Fruit fly (Drosophila melanogaster) whole organism, embryonic: Measurements from ENCODE around the gene fit.

Experiments used
- Abd-B ChIP-seq: fragments of 200-800 bp; sonication (Bioruptor generic); optimal IDR thresholded peaks from 2 replicates; lab custom pipeline; 2018; ENCODE audit warnings: missing biosample characterization, mild to moderate bottlenecking, missing genetic modification characterization, moderate library complexity
- Ada2b ChIP-seq: fragments of 200-800 bp; sonication (Bioruptor generic); IDR thresholded peaks from 2 replicates; pipeline ENCODE4 v1.3.6; 2022; ENCODE audit warnings: missing biosample characterization, missing genetic modification characterization
- B-H1 ChIP-seq: fragments of 200-800 bp; sonication (Bioruptor generic); IDR thresholded peaks from 3 replicates; pipeline ENCODE4 v1.3.6; 2022; ENCODE audit warnings: missing biosample characterization, missing genetic modification characterization
- Blimp-1 ChIP-seq: fragments of 200-800 bp; sonication (Bioruptor generic); optimal IDR thresholded peaks from 3 replicates; lab custom pipeline; 2018; ENCODE audit warnings: missing biosample characterization, missing genetic modification characterization, mild to moderate bottlenecking, moderate library complexity, missing genetic modification reagents
- CG11247 ChIP-seq: fragments of 200-800 bp; sonication (Bioruptor generic); IDR thresholded peaks from 2 replicates; pipeline ENCODE4 v1.3.6; 2022; ENCODE audit warnings: missing biosample characterization, missing genetic modification characterization
- CG11456 ChIP-seq: fragments of 200-800 bp; sonication (Bioruptor generic); IDR thresholded peaks from 3 replicates; pipeline ENCODE4 v1.3.6; 2022; ENCODE audit warnings: missing biosample characterization, missing genetic modification characterization
- CG12744 ChIP-seq: fragments of 200-800 bp; sonication (Bioruptor generic); optimal IDR thresholded peaks from 2 replicates; lab custom pipeline; 2016; ENCODE audit warnings: missing biosample characterization, missing genetic modification characterization
- CG14050 ChIP-seq: fragments of 200-800 bp; sonication (Bioruptor generic); IDR thresholded peaks from 3 replicates; pipeline ENCODE4 v1.3.6; 2022; ENCODE audit warnings: missing biosample characterization, missing genetic modification characterization
- CG15073 ChIP-seq: fragments of 200-800 bp; sonication (Bioruptor generic); optimal IDR thresholded peaks from 2 replicates; lab custom pipeline; 2016; ENCODE audit warnings: missing biosample characterization, missing genetic modification characterization
- CG15479 ChIP-seq: fragments of 200-800 bp; sonication (Bioruptor generic); optimal IDR thresholded peaks from 3 replicates; lab custom pipeline; 2019; ENCODE audit warnings: missing biosample characterization, mild to moderate bottlenecking, missing genetic modification characterization, moderate library complexity
- CG16813 ChIP-seq: fragments of 200-800 bp; sonication (Bioruptor generic); IDR thresholded peaks from 3 replicates; pipeline ENCODE4 v1.3.6; 2022; ENCODE audit warnings: missing biosample characterization, missing genetic modification characterization; ENCODE audit not compliant: partially characterized antibody
- CG17328 ChIP-seq: fragments of 200-800 bp; sonication (Bioruptor generic); IDR thresholded peaks from 2 replicates; pipeline ENCODE4 v1.3.6; 2022; ENCODE audit warnings: missing biosample characterization, missing genetic modification characterization
- CG17568 ChIP-seq: fragments of 200-800 bp; sonication (Bioruptor generic); optimal IDR thresholded peaks from 2 replicates; lab custom pipeline; 2018; ENCODE audit warnings: missing biosample characterization, mild to moderate bottlenecking, missing genetic modification characterization, moderate library complexity
- CG18262 ChIP-seq: fragments of 200-800 bp; optimal IDR thresholded peaks from 3 replicates; lab custom pipeline; 2019; ENCODE audit warnings: missing biosample characterization, mild to moderate bottlenecking, missing genetic modification characterization, moderate library complexity
- CG18476 ChIP-seq: fragments of 200-800 bp; sonication (Bioruptor generic); optimal IDR thresholded peaks from 2 replicates; lab custom pipeline; 2016; ENCODE audit warnings: missing biosample characterization, mild to moderate bottlenecking, missing genetic modification characterization
- CG2129 ChIP-seq: fragments of 200-800 bp; sonication (Bioruptor generic); IDR thresholded peaks from 2 replicates; pipeline ENCODE4 v1.3.6; 2022; ENCODE audit warnings: missing biosample characterization, missing genetic modification characterization; ENCODE audit not compliant: partially characterized antibody
- CG2202 ChIP-seq: fragments of 200-800 bp; sonication (Bioruptor generic); optimal IDR thresholded peaks from 2 replicates; lab custom pipeline; 2018; ENCODE audit warnings: missing biosample characterization, mild to moderate bottlenecking, missing genetic modification characterization
- CG30431 ChIP-seq: fragments of 200-800 bp; sonication (Bioruptor generic); optimal IDR thresholded peaks from 2 replicates; lab custom pipeline; 2017; ENCODE audit warnings: missing biosample characterization, missing genetic modification characterization
- CG31224 ChIP-seq: fragments of 200-800 bp; sonication (Bioruptor generic); IDR thresholded peaks from 2 replicates; pipeline ENCODE4 v1.3.6; 2022; ENCODE audit warnings: missing biosample characterization, missing genetic modification characterization
- CG33213 ChIP-seq: fragments of 200-800 bp; sonication (Bioruptor generic); optimal IDR thresholded peaks from 3 replicates; lab custom pipeline; 2016; ENCODE audit warnings: missing biosample characterization, missing genetic modification characterization
- CG4282 ChIP-seq: fragments of 200-800 bp; sonication (Bioruptor generic); optimal IDR thresholded peaks from 2 replicates; lab custom pipeline; 2016; ENCODE audit warnings: missing biosample characterization, missing genetic modification characterization
- CG4424 ChIP-seq: fragments of 200-800 bp; sonication (Bioruptor generic); optimal IDR thresholded peaks from 3 replicates; lab custom pipeline; 2016; ENCODE audit warnings: missing biosample characterization, missing genetic modification characterization
- CG7357 ChIP-seq: fragments of 200-800 bp; sonication (Bioruptor generic); IDR thresholded peaks from 3 replicates; pipeline ENCODE4 v1.3.6; 2022; ENCODE audit warnings: missing biosample characterization, missing genetic modification characterization
- CG7928 ChIP-seq: fragments of 200-800 bp; sonication (Bioruptor generic); optimal IDR thresholded peaks from 2 replicates; lab custom pipeline; 2017; ENCODE audit warnings: missing biosample characterization, mild to moderate bottlenecking, missing genetic modification characterization
- CkIIα-i1 ChIP-seq: fragments of 200-800 bp; sonication (Bioruptor generic); IDR thresholded peaks from 2 replicates; pipeline ENCODE4 v1.3.6; 2022; ENCODE audit warnings: missing biosample characterization, missing genetic modification characterization
- Deaf1 ChIP-seq: fragments of 200-800 bp; optimal IDR thresholded peaks from 3 replicates; lab custom pipeline; 2019; ENCODE audit warnings: missing biosample characterization, mild to moderate bottlenecking, missing genetic modification characterization, moderate library complexity
- Kr ChIP-seq: fragments of 200-800 bp; sonication (Bioruptor generic); optimal IDR thresholded peaks from 2 replicates; lab custom pipeline; 2017; ENCODE audit warnings: missing biosample characterization, mild to moderate bottlenecking, missing genetic modification characterization
- MBD-R2 ChIP-seq: fragments of 200-800 bp; sonication (Bioruptor generic); IDR thresholded peaks from 2 replicates; pipeline ENCODE4 v1.3.6; 2022; ENCODE audit warnings: missing biosample characterization, missing genetic modification characterization
- Mad ChIP-seq: fragments of 200-800 bp; sonication (Bioruptor generic); optimal IDR thresholded peaks from 2 replicates; lab custom pipeline; 2016; ENCODE audit warnings: missing biosample characterization, missing genetic modification characterization
- Rfx ChIP-seq: fragments of 200-800 bp; sonication (Bioruptor generic); IDR thresholded peaks from 2 replicates; pipeline ENCODE4 v1.3.6; 2022; ENCODE audit warnings: missing biosample characterization, missing genetic modification characterization
- Tbp ChIP-seq: fragments of >200 bp; optimal IDR thresholded peaks from 2 replicates; lab custom pipeline; 2018; ENCODE audit warnings: missing biosample characterization, missing genetic modification characterization
- ap ChIP-seq: fragments of 200-800 bp; sonication (Bioruptor generic); IDR thresholded peaks from 2 replicates; pipeline ENCODE4 v1.3.6; 2022; ENCODE audit warnings: missing biosample characterization, missing genetic modification characterization
- bbx ChIP-seq: fragments of 200-800 bp; sonication (Bioruptor generic); IDR thresholded peaks from 2 replicates; pipeline ENCODE4 v1.3.6; 2022; ENCODE audit warnings: missing biosample characterization, missing genetic modification characterization; ENCODE audit not compliant: partially characterized antibody
- bowl ChIP-seq: fragments of 200-800 bp; sonication (Bioruptor generic); IDR thresholded peaks from 2 replicates; pipeline ENCODE4 v1.3.6; 2022; ENCODE audit warnings: missing biosample characterization, missing genetic modification characterization
- chif ChIP-seq, 2 experiments: fragments of 200-800 bp; sonication (Bioruptor generic); optimal IDR thresholded peaks; 3 replicates each; lab custom pipeline; 2016; ENCODE audit warnings: missing biosample characterization in 2 of 2, missing genetic modification characterization in 2 of 2
- dmrt99B ChIP-seq: fragments of 200-800 bp; sonication (Bioruptor generic); optimal IDR thresholded peaks from 2 replicates; lab custom pipeline; 2018; ENCODE audit warnings: missing biosample characterization, mild to moderate bottlenecking, missing genetic modification characterization, moderate library complexity
- en ChIP-seq: fragments of 200-800 bp; sonication (Bioruptor generic); optimal IDR thresholded peaks from 2 replicates; lab custom pipeline; 2016; ENCODE audit warnings: missing biosample characterization, missing genetic modification characterization
- fru ChIP-seq: fragments of >200 bp; optimal IDR thresholded peaks from 2 replicates; lab custom pipeline; 2017
- grn ChIP-seq: fragments of 200-800 bp; sonication (Bioruptor generic); optimal IDR thresholded peaks from 3 replicates; lab custom pipeline; 2017; ENCODE audit warnings: missing biosample characterization, missing genetic modification characterization
- maf-S ChIP-seq: fragments of 200-800 bp; sonication (Bioruptor generic); optimal IDR thresholded peaks from 2 replicates; lab custom pipeline; 2016; ENCODE audit warnings: missing biosample characterization, missing genetic modification characterization
- mirr ChIP-seq: fragments of 200-800 bp; sonication (Bioruptor generic); optimal IDR thresholded peaks from 3 replicates; lab custom pipeline; 2018; ENCODE audit warnings: missing biosample characterization, mild to moderate bottlenecking, missing genetic modification characterization
- pum ChIP-seq: fragments of 200-800 bp; sonication (Bioruptor generic); optimal IDR thresholded peaks from 2 replicates; lab custom pipeline; 2016; ENCODE audit warnings: missing biosample characterization, missing genetic modification characterization
- row ChIP-seq: fragments of 200-800 bp; sonication (Bioruptor generic); IDR thresholded peaks from 3 replicates; pipeline ENCODE4 v1.3.6; 2022; ENCODE audit warnings: missing biosample characterization, missing genetic modification characterization
- sc ChIP-seq, 3 experiments: fragments of >200 bp in 2 of 3; fragments of 200-800 bp in 1 of 3; sonication (Bioruptor generic) in 1 of 3; optimal IDR thresholded peaks; 2 replicates in 2 of 3; 3 replicates in 1 of 3; lab custom pipeline; 2017; ENCODE audit warnings: mild to moderate bottlenecking in 1 of 3, missing biosample characterization in 1 of 3, missing genetic modification characterization in 1 of 3, missing genetic modification reagents in 1 of 3
- seq ChIP-seq: fragments of 200-800 bp; sonication (Bioruptor generic); IDR thresholded peaks from 2 replicates; pipeline ENCODE4 v1.3.6; 2022; ENCODE audit warnings: missing biosample characterization, missing genetic modification characterization
- sim ChIP-seq: fragments of 200-800 bp; sonication (Bioruptor generic); IDR thresholded peaks from 2 replicates; pipeline ENCODE4 v1.3.6; 2022; ENCODE audit warnings: missing biosample characterization, missing genetic modification characterization
- slp2 ChIP-seq: fragments of 200-800 bp; sonication (Bioruptor generic); optimal IDR thresholded peaks from 2 replicates; lab custom pipeline; 2016; ENCODE audit warnings: missing biosample characterization, missing genetic modification characterization
- so ChIP-seq: fragments of 200-800 bp; sonication (Bioruptor generic); IDR thresholded peaks from 3 replicates; pipeline ENCODE4 v1.3.6; 2022; ENCODE audit warnings: missing biosample characterization, missing genetic modification characterization
- stwl ChIP-seq: fragments of 200-800 bp; sonication (Bioruptor generic); optimal IDR thresholded peaks from 3 replicates; lab custom pipeline; 2018; ENCODE audit warnings: missing biosample characterization, mild to moderate bottlenecking, missing genetic modification characterization, moderate library complexity
- twi ChIP-seq: fragments of 200-800 bp; optimal IDR thresholded peaks from 2 replicates; lab custom pipeline; 2019; ENCODE audit warnings: missing biosample characterization, mild to moderate bottlenecking, missing genetic modification characterization, moderate library complexity
- vfl ChIP-seq: fragments of 200-800 bp; sonication (Bioruptor generic); optimal IDR thresholded peaks from 2 replicates; lab custom pipeline; 2016; ENCODE audit warnings: missing biosample characterization, missing genetic modification characterization
- zen2 ChIP-seq: fragments of 200-800 bp; sonication (Bioruptor generic); IDR thresholded peaks from 3 replicates; pipeline ENCODE4 v1.3.6; 2022; ENCODE audit warnings: missing biosample characterization, missing genetic modification characterization; ENCODE audit not compliant: partially characterized antibody

The fit gene

DNA sequence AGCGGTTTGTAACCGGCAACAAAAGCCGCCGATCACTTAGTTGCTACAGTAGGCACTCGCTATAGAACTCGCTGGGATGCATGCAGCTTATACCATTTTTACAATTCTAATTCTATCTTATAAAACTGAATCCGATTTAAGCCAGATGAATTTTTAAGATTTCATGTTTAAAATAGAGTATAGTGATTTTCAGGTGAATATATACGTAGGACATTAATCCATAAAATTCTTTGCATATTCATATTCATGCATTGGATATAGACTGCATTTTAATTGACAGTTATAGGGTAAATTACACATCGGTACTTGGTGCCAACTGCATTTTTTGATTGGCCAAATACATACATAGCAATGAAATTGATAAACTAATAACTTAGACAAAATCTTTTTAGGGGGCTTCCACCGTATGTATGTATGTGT, 3.3 kb upstream of the fit start (continued):
- TF ChIP-seq slp2 (GFP tag; lab: Kevin White, UChicago) (no peak), MBD-R2 (GFP tag; lab: Robert Waterston, UW) (no peak), chif (GFP tag; optimal IDR thresholded peaks at IDR 0.05; lab: Kevin White, UChicago) (peak in 1 of 2 experiments; percentile 8), B-H1 (GFP tag; lab: Robert Waterston, UW) (peak; percentile 29; the same call in 1 of the 3 replicates), CkIIα-i1 (GFP tag; lab: Robert Waterston, UW) (no peak), seq (no peak), maf-S (GFP tag; lab: Kevin White, UChicago) (no peak), stwl (tag; lab: Kevin White, UChicago) (no peak), CG2129 (GFP tag; lab: Robert Waterston, UW) (no peak), bbx (no peak), CG11247 (GFP tag; lab: Robert Waterston, UW) (no peak), CG18262 (tag; lab: Kevin White, UChicago) (peak; percentile 79), CG4282 (GFP tag; lab: Kevin White, UChicago) (no peak), CG15073 (GFP tag; lab: Kevin White, UChicago) (no peak), CG31224 (GFP tag; lab: Robert Waterston, UW) (peak; percentile 32), Ada2b (GFP tag; lab: Robert Waterston, UW) (no peak; the same call in 1 of the 2 replicates), mirr (GFP tag; lab: Kevin White, UChicago) (no peak), CG7928 (GFP tag; lab: Kevin White, UChicago) (no peak), CG16813 (GFP tag; lab: Robert Waterston, UW) (no peak), CG33213 (GFP tag; lab: Kevin White, UChicago) (no peak), row (GFP tag; lab: Robert Waterston, UW) (peak; percentile 66), ap (GFP tag; lab: Robert Waterston, UW) (no peak), CG30431 (GFP tag; lab: Kevin White, UChicago) (no peak), zen2 (GFP tag; lab: Robert Waterston, UW) (no peak), CG18476 (GFP tag; lab: Kevin White, UChicago) (peak; percentile 36), CG15479 (GFP tag; lab: Kevin White, UChicago) (no peak), vfl (GFP tag; lab: Kevin White, UChicago) (no peak), Tbp (GFP tag; lab: Kevin White, UChicago) (no peak), twi (tag; lab: Kevin White, UChicago) (no peak), Deaf1 (tag; lab: Kevin White, UChicago) (no peak), fru (lab: Kevin White, UChicago) (no peak), CG11456 (GFP tag; lab: Robert Waterston, UW) (peak; percentile 57; the same call in 1 of the 3 replicates), grn (GFP tag; lab: Kevin White, UChicago) (no peak), CG7357 (GFP tag; lab: Robert Waterston, UW) (peak; percentile 45; the same call in 1 of the 3 replicates), Blimp-1 (GFP tag; lab: Kevin White, UChicago) (peak; percentile 39), Kr (GFP tag; lab: Kevin White, UChicago) (no peak), so (GFP tag; lab: Robert Waterston, UW) (no peak), CG2202 (tag; lab: Kevin White, UChicago) (no peak), Mad (GFP tag; lab: Kevin White, UChicago) (no peak), CG17568 (GFP tag; lab: Kevin White, UChicago) (no peak), sc (optimal IDR thresholded peaks at IDR 0.05; lab: Kevin White, UChicago) (no peak), sc (GFP tag; optimal IDR thresholded peaks at IDR 0.05; lab: Kevin White, UChicago) (no peak), bowl (no peak), Rfx (GFP tag; lab: Robert Waterston, UW) (peak; percentile 45; the same call in 1 of the 2 replicates), en (GFP tag; lab: Kevin White, UChicago) (no peak), CG12744 (GFP tag; lab: Kevin White, UChicago) (no peak), Abd-B (GFP tag; lab: Kevin White, UChicago) (no peak), sim (0 out of 2 replicates have a peak, but pooled peaks have one; percentile 27), CG17328 (GFP tag; lab: Robert Waterston, UW) (peak; percentile 41; the same call in 1 of the 2 replicates), CG4424 (GFP tag; lab: Kevin White, UChicago) (peak; percentile 30), dmrt99B (tag; lab: Kevin White, UChicago) (no peak), CG14050 (no peak), pum (peak; percentile 11)
